Worm (Caenorhabditis elegans): ENCODE data around the gene F56B3.11.
A peak's percentile ranks its signal among the peaks of the same experiment; 100 is the strongest.

F56B3.11 gene

DNA sequence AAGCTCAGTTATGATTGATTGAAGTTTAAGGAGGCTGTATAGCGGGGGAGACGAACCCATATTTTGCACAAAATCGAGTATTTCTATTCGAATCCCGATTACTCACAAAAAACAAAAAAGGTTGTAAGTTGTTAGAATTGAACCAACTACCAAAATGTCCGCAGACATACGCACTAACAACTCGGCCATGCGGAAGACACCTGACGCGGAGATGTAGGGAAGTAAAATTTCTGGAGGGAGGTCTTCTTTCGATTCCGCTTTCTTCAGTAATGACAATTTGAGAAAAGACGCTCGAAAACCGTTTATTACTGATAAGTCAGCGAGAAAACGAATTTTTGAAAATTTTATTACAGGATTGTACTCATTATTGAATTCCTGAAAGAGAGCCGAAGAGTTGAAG is 21.5 kb upstream of the F56B3.11 start:
- no peak for TF ChIP-seq efl-1 (optimal IDR thresholded peaks at IDR 0.05)
- TF ChIP-seq efl-1 (GFP tag; optimal IDR thresholded peaks at IDR 0.05 in 1 of 2): peak in 1 of 2 experiments; percentile 89
- no peak for TF ChIP-seq rnt-1 (tag; optimal IDR thresholded peaks at IDR 0.05)
- peak; percentile 40 for TF ChIP-seq nhr-85 (tag)

DNA sequence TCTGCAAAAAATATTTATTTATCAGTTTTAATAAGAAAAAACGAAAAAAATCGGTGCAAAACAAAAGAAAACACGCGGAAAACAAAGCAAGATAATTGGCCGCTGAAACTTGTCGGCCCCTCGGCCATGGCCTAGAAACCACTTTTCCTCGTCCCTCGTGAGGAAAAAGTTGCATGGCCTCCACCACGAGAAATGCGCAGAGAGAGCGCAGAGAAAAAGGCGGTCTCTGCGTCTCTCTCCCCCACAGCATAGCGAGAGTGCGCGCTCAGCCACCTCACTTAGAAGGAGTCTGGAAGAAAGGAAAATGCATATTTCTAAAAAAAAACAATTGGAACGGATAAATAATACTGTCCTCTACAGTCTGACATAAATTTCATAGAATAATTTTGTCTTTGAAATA is 17.0 kb upstream of the F56B3.11 start:
- TF ChIP-seq efl-1 (optimal IDR thresholded peaks at IDR 0.05) (peak; percentile 68 to 70), efl-1 (GFP tag; optimal IDR thresholded peaks at IDR 0.05 in 1 of 2) (peak; percentile 51 to 92), nhr-19 (GFP tag; conservative IDR thresholded peaks at IDR 0.05) (peak; percentile 50), nhr-90 (tag; optimal IDR thresholded peaks at IDR 0.05; ENCODE audit: poor library complexity) (peak; percentile 46), ztf-11 (tag; optimal IDR thresholded peaks at IDR 0.05) (peak in 1 of 2 experiments; percentile 12), nhr-71 (tag; optimal IDR thresholded peaks at IDR 0.05) (peak; percentile 70), swsn-7 (tag; optimal IDR thresholded peaks at IDR 0.05) (peak; percentile 55), grh-1 (GFP tag; IDR thresholded peaks at IDR 0.05) (peak; percentile 43; the same call in 1 of the 2 replicates), elt-2 (tag; optimal IDR thresholded peaks at IDR 0.05) (peak; percentile 0), dsc-1 (tag; optimal IDR thresholded peaks at IDR 0.05) (peak; percentile 41), ceh-82 (tag; optimal IDR thresholded peaks at IDR 0.05) (peak; percentile 7 to 29 (median 22)), lsy-2 (tag; optimal IDR thresholded peaks at IDR 0.05) (peak in 1 of 2 experiments; percentile 7), lin-15B (tag; optimal IDR thresholded peaks at IDR 0.05) (peak; percentile 11), nhr-47 (tag; optimal IDR thresholded peaks at IDR 0.05) (peak; percentile 75), tbx-2 (tag; optimal IDR thresholded peaks at IDR 0.05) (peak; percentile 53), mab-9 (GFP tag; IDR thresholded peaks at IDR 0.05) (peak; percentile 70; the same call in 1 of the 2 replicates), unc-86 (tag; optimal IDR thresholded peaks at IDR 0.05) (peak; percentile 54), ceh-88 (GFP tag; IDR thresholded peaks at IDR 0.05) (peak; percentile 45; the same call in 1 of the 2 replicates), nhr-85 (tag) (peak; percentile 63), nhr-20 (tag; optimal IDR thresholded peaks at IDR 0.05) (peak; percentile 26), unc-98 (GFP tag; IDR thresholded peaks at IDR 0.05) (peak; percentile 57), xbp-1 (tag; optimal IDR thresholded peaks at IDR 0.05) (peak; percentile 44), isw-1 (GFP tag; IDR thresholded peaks at IDR 0.05) (peak; percentile 79), dpl-1 (GFP tag; optimal IDR thresholded peaks at IDR 0.05) (peak in 2 of 3 experiments; percentile 46 to 52), ceh-90 (tag; optimal IDR thresholded peaks at IDR 0.05) (peak; percentile 58), snu-23 (GFP tag; optimal IDR thresholded peaks at IDR 0.05) (peak; percentile 60), lin-35 (GFP tag; optimal IDR thresholded peaks at IDR 0.05) (peak; percentile 24 to 48), fkh-8 (tag; optimal IDR thresholded peaks at IDR 0.05) (peak; percentile 8)

- peak; percentile 7 for TF ChIP-seq hlh-4 (tag; optimal IDR thresholded peaks at IDR 0.05)
- no peak for TF ChIP-seq efl-1 (optimal IDR thresholded peaks at IDR 0.05)
- TF ChIP-seq efl-1 (GFP tag; optimal IDR thresholded peaks at IDR 0.05 in 1 of 2): peak in 1 of 2 experiments; percentile 24
- no peak for TF ChIP-seq rnt-1 (tag; optimal IDR thresholded peaks at IDR 0.05)
- no peak for TF ChIP-seq grh-1 (GFP tag; IDR thresholded peaks at IDR 0.05)
- TF ChIP-seq mep-1 (tag; optimal IDR thresholded peaks at IDR 0.05): no peak
- TF ChIP-seq elt-2 (tag; optimal IDR thresholded peaks at IDR 0.05): no peak
- peak; percentile 2 for TF ChIP-seq nhr-85 (tag)
- no peak for TF ChIP-seq aly-2 (tag; optimal IDR thresholded peaks at IDR 0.05)
- TF ChIP-seq fkh-8 (tag; optimal IDR thresholded peaks at IDR 0.05): peak; percentile 7
- TF ChIP-seq ces-1 (GFP tag; optimal IDR thresholded peaks at IDR 0.05): no peak
- no peak for TF ChIP-seq tlp-1 (tag; optimal IDR thresholded peaks at IDR 0.05)
- TF ChIP-seq nhr-19 (GFP tag; conservative IDR thresholded peaks at IDR 0.05): no peak
Observed at ce11 chrIV:807027-807516, 10.7 kb upstream of the F56B3.11 start, which contains the start of gene Y55F3BL.6. Gene Y55F3BL.6 (minus strand): TSS chrIV:807077.

DNA sequence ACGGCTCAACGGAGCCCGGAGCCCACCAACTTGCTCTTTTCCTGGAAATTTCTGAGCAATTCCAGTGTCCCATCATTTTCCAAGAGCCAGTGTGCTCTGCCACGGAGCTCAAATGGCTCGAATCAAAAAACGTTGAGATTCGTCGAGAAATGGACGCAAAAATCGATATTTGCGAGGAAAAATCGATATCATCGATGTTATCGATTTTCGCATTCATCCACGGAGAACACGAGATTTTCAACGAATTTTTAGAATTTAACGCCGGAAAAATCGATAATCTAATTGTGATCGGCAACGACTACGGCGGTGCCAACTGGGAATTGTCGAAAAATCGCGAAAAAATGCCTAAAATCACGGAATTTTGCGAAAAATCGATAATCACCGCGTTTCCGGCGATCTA is 9.3 kb upstream of the F56B3.11 start:
- TF ChIP-seq grh-1 (GFP tag; IDR thresholded peaks at IDR 0.05) (0 out of 2 replicates have a peak, but pooled peaks have one; percentile 9), efl-1 (optimal IDR thresholded peaks at IDR 0.05) (no peak), efl-1 (GFP tag; optimal IDR thresholded peaks at IDR 0.05 in 1 of 2) (peak in 1 of 2 experiments; percentile 10), ceh-8 (GFP tag; optimal IDR thresholded peaks at IDR 0.05) (no peak), egl-13 (tag; optimal IDR thresholded peaks at IDR 0.05) (no peak), aly-2 (tag; optimal IDR thresholded peaks at IDR 0.05) (no peak), egl-27 (tag; optimal IDR thresholded peaks at IDR 0.05) (no peak), C34B4.2 (tag; optimal IDR thresholded peaks at IDR 0.05) (no peak)
